Fruit fly (Drosophila melanogaster) whole organism, prepupa: ENCODE results near the gene org-1.

Source experiments
- Blimp-1 ChIP-seq: fragments of 200-800 bp; sonication (Bioruptor generic); optimal IDR thresholded peaks from 3 replicates; lab custom pipeline; 2017; ENCODE audit warnings: missing biosample characterization, missing genetic modification characterization, mild to moderate bottlenecking, moderate library complexity, missing genetic modification reagents
- CG10631 ChIP-seq: fragments of 200-800 bp; sonication (Bioruptor generic); optimal IDR thresholded peaks from 2 replicates; lab custom pipeline; 2016; ENCODE audit warnings: missing biosample characterization, missing genetic modification characterization
- CG10669 ChIP-seq: fragments of 200-800 bp; sonication (Bioruptor generic); optimal IDR thresholded peaks from 3 replicates; lab custom pipeline; 2018; ENCODE audit warnings: missing biosample characterization, mild to moderate bottlenecking, missing genetic modification characterization, moderate library complexity
- CG11294 ChIP-seq: fragments of 200-800 bp; sonication (Bioruptor generic); IDR thresholded peaks from 2 replicates; pipeline ENCODE4 v1.3.6; 2022; ENCODE audit warnings: missing biosample characterization, missing genetic modification characterization
- CG11762 ChIP-seq: fragments of 200-800 bp; sonication (Bioruptor generic); optimal IDR thresholded peaks from 3 replicates; lab custom pipeline; 2016; ENCODE audit warnings: missing biosample characterization, missing genetic modification characterization; ENCODE audit not compliant: insufficient read depth
- CG11902 ChIP-seq: fragments of 200-800 bp; sonication (Bioruptor generic); optimal IDR thresholded peaks from 3 replicates; lab custom pipeline; 2016; ENCODE audit warnings: missing biosample characterization, missing genetic modification characterization
- CG15336 ChIP-seq: fragments of 200-800 bp; sonication (Bioruptor generic); IDR thresholded peaks from 2 replicates; pipeline ENCODE4 v1.3.6; 2022; ENCODE audit warnings: missing biosample characterization, missing genetic modification characterization
- CG1621 ChIP-seq: fragments of 200-800 bp; sonication (Bioruptor generic); optimal IDR thresholded peaks from 3 replicates; lab custom pipeline; 2018; ENCODE audit warnings: missing biosample characterization, mild to moderate bottlenecking, missing genetic modification characterization
- CG16779 ChIP-seq: fragments of 200-800 bp; sonication (Bioruptor generic); optimal IDR thresholded peaks from 3 replicates; lab custom pipeline; 2017; ENCODE audit warnings: missing biosample characterization, mild to moderate bottlenecking, missing genetic modification characterization
- CG3032 ChIP-seq: fragments of 200-800 bp; optimal IDR thresholded peaks from 2 replicates; lab custom pipeline; 2019; ENCODE audit warnings: missing biosample characterization, mild to moderate bottlenecking, missing genetic modification characterization, moderate library complexity
- CG31627 ChIP-seq: fragments of 200-800 bp; sonication (Bioruptor generic); optimal IDR thresholded peaks from 3 replicates; lab custom pipeline; 2016; ENCODE audit warnings: missing biosample characterization, missing genetic modification characterization
- CG32006 ChIP-seq: fragments of 200-800 bp; sonication (Bioruptor generic); optimal IDR thresholded peaks from 3 replicates; lab custom pipeline; 2017; ENCODE audit warnings: missing biosample characterization, mild to moderate bottlenecking, missing genetic modification characterization
- CG34406 ChIP-seq: fragments of 200-800 bp; sonication (Bioruptor generic); optimal IDR thresholded peaks from 3 replicates; lab custom pipeline; 2016; ENCODE audit warnings: missing biosample characterization, missing genetic modification characterization
- CG3919 ChIP-seq: fragments of 200-800 bp; sonication (Bioruptor generic); optimal IDR thresholded peaks from 3 replicates; lab custom pipeline; 2016; ENCODE audit warnings: missing biosample characterization, missing genetic modification characterization
- CG4318 ChIP-seq: fragments of 200-800 bp; sonication (Bioruptor generic); optimal IDR thresholded peaks from 3 replicates; lab custom pipeline; 2017; ENCODE audit warnings: missing biosample characterization, mild to moderate bottlenecking, missing genetic modification characterization
- CG6163 ChIP-seq: fragments of 200-800 bp; sonication (Bioruptor generic); IDR thresholded peaks from 3 replicates; pipeline ENCODE4 v1.3.6; 2022; ENCODE audit warnings: missing biosample characterization, missing genetic modification characterization
- CG6276 ChIP-seq: fragments of 200-800 bp; sonication (Bioruptor generic); optimal IDR thresholded peaks from 2 replicates; lab custom pipeline; 2017; ENCODE audit warnings: missing biosample characterization, mild to moderate bottlenecking, missing genetic modification characterization
- CG6792 ChIP-seq: fragments of 200-800 bp; sonication (Bioruptor generic); optimal IDR thresholded peaks from 3 replicates; lab custom pipeline; 2016; ENCODE audit warnings: missing biosample characterization, missing genetic modification characterization
- CG6808 ChIP-seq: fragments of 200-800 bp; sonication (Bioruptor generic); optimal IDR thresholded peaks from 3 replicates; lab custom pipeline; 2017; ENCODE audit warnings: missing biosample characterization, missing genetic modification characterization, mild to moderate bottlenecking, moderate library complexity, missing genetic modification reagents
- CG6854 ChIP-seq: fragments of 200-800 bp; sonication (Bioruptor generic); optimal IDR thresholded peaks from 2 replicates; lab custom pipeline; 2017; ENCODE audit warnings: missing biosample characterization, mild to moderate bottlenecking, missing genetic modification characterization
- CG7368 ChIP-seq: fragments of 200-800 bp; sonication (Bioruptor generic); optimal IDR thresholded peaks from 3 replicates; lab custom pipeline; 2016; ENCODE audit warnings: missing biosample characterization, missing genetic modification characterization
- CG8319 ChIP-seq: fragments of 200-800 bp; sonication (Bioruptor generic); optimal IDR thresholded peaks from 3 replicates; lab custom pipeline; 2016; ENCODE audit warnings: missing biosample characterization, missing genetic modification characterization
- CG8632 ChIP-seq: fragments of 200-800 bp; sonication (Bioruptor generic); optimal IDR thresholded peaks from 3 replicates; lab custom pipeline; 2016; ENCODE audit warnings: missing biosample characterization, missing genetic modification characterization
- CG9139 ChIP-seq: fragments of 200-800 bp; sonication (Bioruptor generic); optimal IDR thresholded peaks from 3 replicates; lab custom pipeline; 2017; ENCODE audit warnings: missing biosample characterization, mild to moderate bottlenecking, missing genetic modification characterization
- Eip78C ChIP-seq: fragments of 200-800 bp; sonication (Bioruptor generic); peaks from one replicate; lab custom pipeline; 2016; ENCODE audit warnings: missing biosample characterization, missing genetic modification characterization
- Eip93F ChIP-seq: fragments of 200-800 bp; sonication (Bioruptor generic); optimal IDR thresholded peaks from 2 replicates; lab custom pipeline; 2016; ENCODE audit warnings: missing biosample characterization, mild to moderate bottlenecking, missing genetic modification characterization
- Ets96B ChIP-seq: fragments of 200-800 bp; optimal IDR thresholded peaks from 2 replicates; lab custom pipeline; 2019; ENCODE audit warnings: missing biosample characterization, mild to moderate bottlenecking, missing genetic modification characterization, moderate library complexity
- Gug ChIP-seq: fragments of 200-800 bp; sonication (Bioruptor generic); IDR thresholded peaks from 2 replicates; pipeline ENCODE4 v1.3.6; 2022; ENCODE audit warnings: missing biosample characterization, missing genetic modification characterization
- Hr38 ChIP-seq: sonication (Bioruptor generic); optimal IDR thresholded peaks from 2 replicates; lab custom pipeline; 2016; ENCODE audit warnings: missing biosample characterization, missing genetic modification characterization
- Hr39 ChIP-seq: fragments of 200-800 bp; sonication (Bioruptor generic); optimal IDR thresholded peaks from 2 replicates; lab custom pipeline; 2016; ENCODE audit warnings: missing biosample characterization, missing genetic modification characterization
- Hr4 ChIP-seq: fragments of 200-800 bp; sonication (Bioruptor generic); optimal IDR thresholded peaks from 3 replicates; lab custom pipeline; 2016; ENCODE audit warnings: missing biosample characterization, missing genetic modification characterization
- Met ChIP-seq: fragments of 200-800 bp; sonication (Bioruptor generic); optimal IDR thresholded peaks from 3 replicates; lab custom pipeline; 2016; ENCODE audit warnings: missing biosample characterization, missing genetic modification characterization
- OdsH ChIP-seq: fragments of 200-800 bp; sonication (Bioruptor generic); optimal IDR thresholded peaks from 3 replicates; lab custom pipeline; 2016; ENCODE audit warnings: missing biosample characterization, missing genetic modification characterization
- Sox102F ChIP-seq: fragments of 200-800 bp; sonication (Bioruptor generic); optimal IDR thresholded peaks from 2 replicates; lab custom pipeline; 2016; ENCODE audit warnings: missing biosample characterization, mild to moderate bottlenecking, missing genetic modification characterization
- Sox14 ChIP-seq: fragments of 200-800 bp; sonication (Bioruptor generic); optimal IDR thresholded peaks from 3 replicates; lab custom pipeline; 2016; ENCODE audit warnings: missing biosample characterization, missing genetic modification characterization
- Sox15 ChIP-seq: fragments of 200-800 bp; sonication (Bioruptor generic); optimal IDR thresholded peaks from 3 replicates; lab custom pipeline; 2016; ENCODE audit warnings: missing biosample characterization, missing genetic modification characterization
- achi ChIP-seq: fragments of 200-800 bp; sonication (Bioruptor generic); optimal IDR thresholded peaks from 3 replicates; lab custom pipeline; 2016; ENCODE audit warnings: missing biosample characterization, missing genetic modification characterization
- acj6 ChIP-seq: fragments of 200-800 bp; sonication (Bioruptor generic); optimal IDR thresholded peaks from 3 replicates; lab custom pipeline; 2016; ENCODE audit warnings: missing biosample characterization, missing genetic modification characterization
- cyc ChIP-seq: fragments of 200-800 bp; sonication (Bioruptor generic); optimal IDR thresholded peaks from 3 replicates; lab custom pipeline; 2016; ENCODE audit warnings: missing biosample characterization, missing genetic modification characterization
- dsx ChIP-seq: fragments of 200-800 bp; optimal IDR thresholded peaks from 3 replicates; lab custom pipeline; 2019; ENCODE audit warnings: missing biosample characterization, mild to moderate bottlenecking, missing genetic modification characterization, moderate library complexity; ENCODE audit not compliant: poor library complexity, severe bottlenecking
- eg ChIP-seq: fragments of 200-800 bp; sonication (Bioruptor generic); IDR thresholded peaks from 3 replicates; pipeline ENCODE4 v1.3.6; 2022; ENCODE audit warnings: missing biosample characterization, missing genetic modification characterization
- esn ChIP-seq: fragments of 200-800 bp; sonication (Bioruptor generic); optimal IDR thresholded peaks from 2 replicates; lab custom pipeline; 2016; ENCODE audit warnings: missing biosample characterization, mild to moderate bottlenecking, missing genetic modification characterization, moderate library complexity
- fd59A ChIP-seq: fragments of 200-800 bp; sonication (Bioruptor generic); optimal IDR thresholded peaks from 2 replicates; lab custom pipeline; 2017; ENCODE audit warnings: missing biosample characterization, mild to moderate bottlenecking, missing genetic modification characterization, missing genetic modification reagents
- fd85E ChIP-seq: fragments of 200-800 bp; sonication (Bioruptor generic); optimal IDR thresholded peaks from 3 replicates; lab custom pipeline; 2016; ENCODE audit warnings: missing biosample characterization, missing genetic modification characterization
- lz ChIP-seq: fragments of 200-800 bp; sonication (Bioruptor generic); optimal IDR thresholded peaks from 3 replicates; lab custom pipeline; 2016; ENCODE audit warnings: missing biosample characterization, missing genetic modification characterization
- net ChIP-seq: fragments of 200-800 bp; sonication (Bioruptor generic); optimal IDR thresholded peaks from 3 replicates; lab custom pipeline; 2016; ENCODE audit warnings: missing biosample characterization, missing genetic modification characterization
- pdm3 ChIP-seq: fragments of 200-800 bp; sonication (Bioruptor generic); optimal IDR thresholded peaks from 3 replicates; lab custom pipeline; 2016; ENCODE audit warnings: missing biosample characterization, missing genetic modification characterization
- salr ChIP-seq, 2 experiments: fragments of 200-800 bp; sonication (Bioruptor generic); optimal IDR thresholded peaks; 3 replicates each; lab custom pipeline; 2016 to 2018; ENCODE audit warnings: missing biosample characterization in 2 of 2, missing genetic modification characterization in 2 of 2, mild to moderate bottlenecking in 1 of 2
- ss ChIP-seq, 2 experiments: fragments of 200-800 bp; sonication (Bioruptor generic); optimal IDR thresholded peaks; 2 replicates in 1 of 2; 3 replicates in 1 of 2; lab custom pipeline; 2017 to 2018; ENCODE audit warnings: mild to moderate bottlenecking in 2 of 2, missing biosample characterization in 2 of 2, missing genetic modification characterization in 2 of 2, moderate library complexity in 1 of 2
- svp ChIP-seq: fragments of 200-800 bp; sonication (Bioruptor generic); peaks from one replicate; lab custom pipeline; 2016; ENCODE audit warnings: missing biosample characterization, missing genetic modification characterization
- vri ChIP-seq: fragments of 200-800 bp; sonication (Bioruptor generic); optimal IDR thresholded peaks from 3 replicates; lab custom pipeline; 2016; ENCODE audit warnings: missing biosample characterization, mild to moderate bottlenecking, missing genetic modification characterization

The org-1 gene

DNA sequence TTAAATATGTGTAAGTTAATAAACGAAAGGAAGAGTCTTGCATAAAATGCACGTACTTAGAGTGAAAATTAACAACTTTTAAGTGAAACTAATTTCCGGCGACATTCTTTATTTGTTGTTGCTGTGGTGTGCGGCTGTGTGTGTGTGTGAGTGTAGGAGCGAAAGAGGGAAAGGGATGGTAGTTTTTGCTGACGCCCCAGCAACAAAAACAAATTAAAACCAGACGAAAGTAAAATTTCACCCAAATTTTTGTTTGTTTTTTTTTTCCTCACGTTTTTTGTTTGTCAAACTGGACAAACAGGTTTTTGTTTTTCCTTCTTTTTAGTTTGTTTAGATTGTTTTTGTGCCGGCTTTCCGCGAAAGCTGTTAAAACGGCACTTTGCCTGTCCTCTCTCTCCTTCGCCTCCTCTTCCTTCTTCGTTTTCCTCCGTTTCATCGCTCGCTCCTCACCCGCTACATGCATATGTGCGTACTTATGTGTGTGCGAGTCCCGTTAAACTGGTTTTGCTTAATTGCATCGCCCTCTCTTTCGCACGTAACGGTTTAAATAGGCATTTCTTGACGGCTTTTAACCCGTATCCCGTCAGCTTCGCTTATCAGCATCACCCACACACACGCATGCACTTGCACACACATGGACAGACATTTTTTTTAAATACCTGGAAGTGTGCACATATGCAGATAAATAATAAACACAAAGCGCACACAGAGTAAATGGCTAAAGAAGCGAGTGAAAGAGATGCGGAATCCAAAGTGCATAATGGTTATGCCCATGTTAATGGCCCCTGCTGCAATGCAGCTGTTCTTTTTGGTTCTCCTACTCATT is 17.4 kb downstream of the org-1 start, which contains the start of gene Miga:
Gene Miga, minus strand, starts transcription at position 536 of the 826 bp plus-strand sequence.
- TF ChIP-seq eg (peak; percentile 21; the same call in 1 of the 3 replicates), CG11762 (GFP tag; lab: Kevin White, UChicago) (peak; percentile 11), CG7368 (GFP tag; lab: Kevin White, UChicago) (no peak), CG3919 (no peak), CG6163 (0 out of 3 replicates have a peak, but pooled peaks have one; percentile 26), svp (peak; percentile 75), dsx (GFP tag; lab: Kevin White, UChicago) (peak; percentile 56), CG6792 (no peak), net (GFP tag; lab: Kevin White, UChicago) (no peak), CG11902 (no peak), Ets96B (tag; lab: Kevin White, UChicago) (peak; percentile 12), CG34406 (GFP tag; lab: Kevin White, UChicago) (no peak), CG1621 (tag; lab: Kevin White, UChicago) (peak; percentile 44), CG6808 (GFP tag; lab: Kevin White, UChicago) (peak; percentile 18), CG11294 (GFP tag; lab: Robert Waterston, UW) (no peak), Gug (GFP tag; lab: Robert Waterston, UW) (no peak), CG6276 (peak; percentile 47), CG9139 (GFP tag; lab: Kevin White, UChicago) (peak; percentile 35), fd85E (GFP tag; lab: Kevin White, UChicago) (no peak), Sox102F (GFP tag; lab: Kevin White, UChicago) (peak; percentile 8), CG8319 (GFP tag; lab: Kevin White, UChicago) (no peak), CG31627 (GFP tag; lab: Kevin White, UChicago) (no peak), Blimp-1 (peak; percentile 90), esn (GFP tag; lab: Kevin White, UChicago) (no peak), Sox14 (GFP tag; lab: Kevin White, UChicago) (no peak), acj6 (GFP tag; lab: Kevin White, UChicago) (no peak), Hr39 (no peak), Eip78C (GFP tag; lab: Kevin White, UChicago) (peak; percentile 84), ss (GFP tag; optimal IDR thresholded peaks at IDR 0.05; lab: Kevin White, UChicago) (peak; percentile 67 to 77), CG6854 (GFP tag; lab: Kevin White, UChicago) (peak; percentile 54), achi (no peak), Eip93F (no peak), CG32006 (GFP tag; lab: Kevin White, UChicago) (peak; percentile 22), CG4318 (no peak), Met (GFP tag; lab: Kevin White, UChicago) (no peak), vri (no peak), Hr4 (no peak), CG3032 (tag; lab: Kevin White, UChicago) (peak; percentile 8), salr (GFP tag; optimal IDR thresholded peaks at IDR 0.05; lab: Kevin White, UChicago) (no peak), Sox15 (GFP tag; lab: Kevin White, UChicago) (no peak), cyc (no peak), lz (no peak), CG10631 (GFP tag; lab: Kevin White, UChicago) (no peak), Hr38 (GFP tag; lab: Kevin White, UChicago) (no peak), OdsH (GFP tag; lab: Kevin White, UChicago) (no peak), CG15336 (peak; percentile 33; the same call in 1 of the 2 replicates), pdm3 (GFP tag; lab: Kevin White, UChicago) (no peak), CG16779 (tag; lab: Kevin White, UChicago) (peak; percentile 27), CG8632 (GFP tag; lab: Kevin White, UChicago) (no peak), fd59A (GFP tag; lab: Kevin White, UChicago) (no peak), CG10669 (GFP tag; lab: Kevin White, UChicago) (no peak)
